Fruit fly (Drosophila melanogaster): ENCODE results near the gene Rab11.

Gene Rab11

DNA sequence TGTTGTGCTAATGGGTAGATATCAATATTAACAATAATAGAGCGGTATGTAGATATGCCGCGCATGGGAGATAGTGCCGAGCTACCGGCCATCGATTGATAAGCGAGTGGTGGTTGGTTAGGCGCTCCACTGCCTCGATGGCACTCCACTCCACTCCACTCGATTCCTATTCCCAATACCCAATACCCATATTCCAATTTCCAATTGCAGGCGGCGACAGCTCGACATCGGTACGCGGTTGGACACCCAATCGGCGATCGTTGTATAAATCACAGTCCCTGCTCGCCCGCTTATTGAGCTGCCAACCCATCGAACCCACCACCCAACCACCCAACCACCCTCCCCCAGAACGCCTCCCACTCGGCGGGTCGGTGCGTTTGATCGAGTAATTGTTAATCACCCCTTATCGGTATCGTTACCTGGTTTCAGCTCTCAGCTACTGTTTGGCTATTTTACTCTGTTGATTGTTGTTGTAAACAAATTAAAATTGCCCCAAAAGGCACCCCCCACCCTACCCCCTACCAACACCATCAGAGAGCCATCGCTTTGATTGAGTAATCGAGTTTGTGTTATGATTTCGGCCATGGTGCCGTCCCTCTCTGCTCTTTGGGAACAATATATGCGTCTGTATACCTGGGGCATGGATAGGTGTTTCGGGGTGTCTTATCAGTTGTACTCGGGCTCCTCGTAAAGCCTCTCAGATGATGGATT lies 30.2 kb upstream of the Rab11 start, which contains the start of gene HHEX (continued):
- TF ChIP-seq CG7963 (GFP tag; IDR thresholded peaks at IDR 0.05; ENCODE audit: partially characterized antibody) = no peak
- peak; percentile 98 for TF ChIP-seq sug (tag; optimal IDR thresholded peaks at IDR 0.05)
- no peak for TF ChIP-seq CG1233 (GFP tag; optimal IDR thresholded peaks at IDR 0.05)
- no peak for TF ChIP-seq CG17186 (GFP tag; optimal IDR thresholded peaks at IDR 0.05)
- TF ChIP-seq Oaz (GFP tag; IDR thresholded peaks at IDR 0.05) = no peak
- TF ChIP-seq CG7786 (GFP tag; optimal IDR thresholded peaks at IDR 0.05) = no peak
- no peak for TF ChIP-seq CG9609 (GFP tag; optimal IDR thresholded peaks at IDR 0.05)
- TF ChIP-seq CG16863 (GFP tag; optimal IDR thresholded peaks at IDR 0.05) = no peak
- TF ChIP-seq Atf6 (GFP tag; IDR thresholded peaks at IDR 0.05) = no peak
- no peak for TF ChIP-seq CG10147 (GFP tag; optimal IDR thresholded peaks at IDR 0.05)
- TF ChIP-seq CG4328 (GFP tag; optimal IDR thresholded peaks at IDR 0.05) = no peak
- TF ChIP-seq NK7.1 (GFP tag; optimal IDR thresholded peaks at IDR 0.05) = no peak
- no peak for TF ChIP-seq CG11093 (GFP tag; IDR thresholded peaks at IDR 0.05)
- no peak for TF ChIP-seq Fer2 (tag; optimal IDR thresholded peaks at IDR 0.05)
- TF ChIP-seq CG12236 (GFP tag; optimal IDR thresholded peaks at IDR 0.05) = no peak
- TF ChIP-seq pan (optimal IDR thresholded peaks at IDR 0.05) = no peak
- TF ChIP-seq pan (GFP tag; optimal IDR thresholded peaks at IDR 0.05 in 1 of 2, IDR thresholded peaks at IDR 0.05 in 1 of 2) = peak in 1 of 2 experiments; percentile 82
- no peak for TF ChIP-seq CG32772 (GFP tag; IDR thresholded peaks at IDR 0.05)
- no peak for TF ChIP-seq toy (GFP tag; IDR thresholded peaks at IDR 0.05)
- no peak for TF ChIP-seq C15 (GFP tag; IDR thresholded peaks at IDR 0.05)
- 0 out of 2 replicates have a peak, but pooled peaks have one; percentile 14 for TF ChIP-seq CG32767 (GFP tag; IDR thresholded peaks at IDR 0.05)
- no peak for TF ChIP-seq eyg (GFP tag; optimal IDR thresholded peaks at IDR 0.05)
- no peak for TF ChIP-seq otp (GFP tag; IDR thresholded peaks at IDR 0.05)
- TF ChIP-seq Ada2b (GFP tag; IDR thresholded peaks at IDR 0.05) = no peak
- peak; percentile 90 for TF ChIP-seq crol (GFP tag; IDR thresholded peaks at IDR 0.05)
- no peak for TF ChIP-seq CG18764 (GFP tag; optimal IDR thresholded peaks at IDR 0.05)
- no peak for TF ChIP-seq CG8765 (GFP tag; IDR thresholded peaks at IDR 0.05)
- TF ChIP-seq CG18262 (tag; optimal IDR thresholded peaks at IDR 0.05) = no peak
- TF ChIP-seq br (optimal IDR thresholded peaks at IDR 0.05) = no peak
- TF ChIP-seq Vsx1 (GFP tag; optimal IDR thresholded peaks at IDR 0.05) = peak; percentile 95
- no peak for TF ChIP-seq disco-r (GFP tag; optimal IDR thresholded peaks at IDR 0.05)
- TF ChIP-seq BEAF-32 (GFP tag; optimal IDR thresholded peaks at IDR 0.05) = no peak
- 0 out of 2 replicates have a peak, but pooled peaks have one; percentile 11 for TF ChIP-seq chm (GFP tag; IDR thresholded peaks at IDR 0.05)
- peak; percentile 91 for TF ChIP-seq GATAe (GFP tag; conservative IDR thresholded peaks at IDR 0.05)
- TF ChIP-seq Fer1 (GFP tag; optimal IDR thresholded peaks at IDR 0.05) = peak; percentile 7
- TF ChIP-seq Gug (GFP tag; IDR thresholded peaks at IDR 0.05) = no peak
- TF ChIP-seq Doc2 (GFP tag; IDR thresholded peaks at IDR 0.05) = no peak
- TF ChIP-seq lmd (GFP tag; IDR thresholded peaks at IDR 0.05) = no peak
- TF ChIP-seq kah (GFP tag; optimal IDR thresholded peaks at IDR 0.05) = no peak
- TF ChIP-seq CG17328 (GFP tag; IDR thresholded peaks at IDR 0.05) = no peak
- TF ChIP-seq ro (GFP tag; IDR thresholded peaks at IDR 0.05) = no peak
- TF ChIP-seq Ptx1 (GFP tag; IDR thresholded peaks at IDR 0.05) = peak; percentile 43
- TF ChIP-seq Atf-2 (GFP tag; optimal IDR thresholded peaks at IDR 0.05) = no peak
- TF ChIP-seq salm (tag; optimal IDR thresholded peaks at IDR 0.05) = no peak
- peak; percentile 94 for TF ChIP-seq CG10543 (GFP tag; optimal IDR thresholded peaks at IDR 0.05)
- no peak for TF ChIP-seq Side (GFP tag; optimal IDR thresholded peaks at IDR 0.05)
- TF ChIP-seq twi (tag; optimal IDR thresholded peaks at IDR 0.05) = no peak
- no peak for TF ChIP-seq CG33557 (GFP tag; optimal IDR thresholded peaks at IDR 0.05)
- no peak for TF ChIP-seq gro (GFP tag; optimal IDR thresholded peaks at IDR 0.05)
- no peak for TF ChIP-seq CG12942 (GFP tag; optimal IDR thresholded peaks at IDR 0.05)
- no peak for TF ChIP-seq CG8089 (GFP tag; optimal IDR thresholded peaks at IDR 0.05)
- peak; percentile 90 for TF ChIP-seq Nf-YC (tag; optimal IDR thresholded peaks at IDR 0.05)

All from whole organism, embryonic.